Comparison of ENCODE assay signal across 3 worm cellular contexts in the genomic region with DNA sequence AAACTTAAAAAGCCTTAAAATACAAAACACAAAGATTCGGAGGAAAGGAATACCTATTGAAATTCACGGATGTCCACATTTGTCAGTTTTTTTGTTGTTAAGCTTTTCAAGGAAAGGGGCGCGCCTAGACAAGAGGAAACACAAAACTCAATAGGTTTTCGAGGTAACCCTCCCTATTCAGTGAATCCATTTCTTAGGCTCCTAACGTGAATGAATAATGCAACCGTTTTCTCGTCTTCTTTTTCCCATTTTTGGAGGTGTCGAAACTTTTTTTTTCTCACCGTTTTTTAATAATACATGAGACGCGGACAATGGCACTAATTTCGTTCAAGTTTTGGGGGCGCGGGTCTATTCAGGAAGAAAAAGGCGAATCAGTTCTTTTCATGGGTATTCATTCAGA.
TF ChIP-seq lines count a peak whose summit lies in the region.

No protein-coding gene starts in this region.

TF ChIP-seq in whole organism, L1 larva, 84 proteins besides CTCF, POLR2A, EP300 and RAD21:
- peak; percentile 27 for TF ChIP-seq nhr-71 (tag; optimal IDR thresholded peaks at IDR 0.05; lab: Kevin White, UChicago)
- TF ChIP-seq unc-86 (tag; optimal IDR thresholded peaks at IDR 0.05; lab: Kevin White, UChicago): peak; percentile 63
- TF ChIP-seq isw-1 (GFP tag; IDR thresholded peaks at IDR 0.05; lab: Robert Waterston, UW): no peak
- no peak for TF ChIP-seq zag-1 (tag; optimal IDR thresholded peaks at IDR 0.05; lab: Kevin White, UChicago)
- TF ChIP-seq xbp-1 (tag; optimal IDR thresholded peaks at IDR 0.05; lab: Kevin White, UChicago): no peak

TF ChIP-seq in whole organism, L3 larva, 47 proteins besides CTCF, POLR2A, EP300 and RAD21:
- TF ChIP-seq nhr-28 (tag; optimal IDR thresholded peaks at IDR 0.05; lab: Kevin White, UChicago): no peak
- no peak for TF ChIP-seq pha-4 (tag; optimal IDR thresholded peaks at IDR 0.05; lab: Kevin White, UChicago)
- peak; percentile 8 for TF ChIP-seq fkh-10 (GFP tag; optimal IDR thresholded peaks at IDR 0.05; lab: Kevin White, UChicago)
- no peak for TF ChIP-seq tbx-2 (tag; optimal IDR thresholded peaks at IDR 0.05; lab: Kevin White, UChicago)
- TF ChIP-seq aly-2 (tag; optimal IDR thresholded peaks at IDR 0.05; lab: Kevin White, UChicago): no peak
TF ChIP-seq in whole organism, L3 larva: peak in this region for 1.

TF ChIP-seq in whole organism, late embryonic, 69 proteins besides CTCF, POLR2A, EP300 and RAD21:
- TF ChIP-seq ama-1 (optimal IDR thresholded peaks at IDR 0.05; lab: Kevin White, UChicago): no peak
- TF ChIP-seq ceh-31 (tag; optimal IDR thresholded peaks at IDR 0.05; lab: Kevin White, UChicago): peak; percentile 51

Comparison
In these comparisons a context has a peak if more than half of its experiments do, and no peak if none do; other contexts are left out.
1. Of the 10 proteins assayed by ChIP-seq in both whole organism, L1 larva and whole organism, late embryonic: peak only in whole organism, L1 larva: unc-86; only in whole organism, late embryonic: none; in both: none; in neither: 9.